Worm (Caenorhabditis elegans) whole organism, early embryonic: ENCODE results near the gene him-5.

ENCODE experiments used
- B0310.2 ChIP-seq: sonication (generic microtip); optimal IDR thresholded peaks from 2 replicates; lab custom pipeline; 2016; ENCODE audit warnings: mild to moderate bottlenecking, missing genetic modification characterization, missing compliant biosample characterization
- F13C5.2 ChIP-seq: sonication (generic microtip); optimal IDR thresholded peaks from 2 replicates; lab custom pipeline; 2017; ENCODE audit warnings: mild to moderate bottlenecking, missing genetic modification characterization, inconsistent platforms, missing compliant biosample characterization
- aly-1 ChIP-seq: sonication (generic microtip); optimal IDR thresholded peaks from 2 replicates; lab custom pipeline; 2016; ENCODE audit warnings: missing genetic modification characterization, missing compliant biosample characterization
- ama-1 ChIP-seq: fragments of 150-350 bp; optimal IDR thresholded peaks from 2 replicates; lab custom pipeline; 2014
- ceh-13 ChIP-seq: fragments of 200-800 bp; sonication (Bioruptor generic); optimal IDR thresholded peaks from 2 replicates; lab custom pipeline; 2018; ENCODE audit warnings: mild to moderate bottlenecking, missing genetic modification characterization, missing compliant biosample characterization
- ceh-36 ChIP-seq: sonication (generic microtip); optimal IDR thresholded peaks from 2 replicates; lab custom pipeline; 2016; ENCODE audit warnings: missing genetic modification characterization, inconsistent platforms, missing compliant biosample characterization
- ets-7 ChIP-seq: sonication (generic microtip); optimal IDR thresholded peaks from 2 replicates; lab custom pipeline; 2016; ENCODE audit warnings: missing genotype, missing genetic modification characterization, missing compliant biosample characterization
- flt-1 ChIP-seq: fragments of 200-800 bp; sonication (Bioruptor generic); IDR thresholded peaks from 2 replicates; pipeline ENCODE4 v1.3.6; 2022; ENCODE audit warnings: missing genetic modification characterization, missing compliant biosample characterization
- hmbx-1 ChIP-seq: sonication (generic microtip); optimal IDR thresholded peaks from 2 replicates; lab custom pipeline; 2016; ENCODE audit warnings: mild to moderate bottlenecking, missing genetic modification characterization, missing compliant biosample characterization
- hmg-4 ChIP-seq: fragments of 200-800 bp; sonication (Bioruptor generic); optimal IDR thresholded peaks from 2 replicates; lab custom pipeline; 2018; ENCODE audit warnings: mild to moderate bottlenecking, missing genetic modification characterization, missing compliant biosample characterization
- hnd-1 ChIP-seq: sonication (generic microtip); optimal IDR thresholded peaks from 2 replicates; lab custom pipeline; 2016; ENCODE audit warnings: missing genetic modification characterization, missing compliant biosample characterization
- pes-1 ChIP-seq: fragments of 200-800 bp; sonication (Bioruptor generic); IDR thresholded peaks from 2 replicates; pipeline ENCODE4 v1.3.6; 2022; ENCODE audit warnings: missing genetic modification reagents, missing genetic modification characterization, missing compliant biosample characterization
- scrt-1 ChIP-seq: fragments of 200-800 bp; sonication (Bioruptor generic); IDR thresholded peaks from 2 replicates; pipeline ENCODE4 v1.3.6; 2022; ENCODE audit warnings: missing genetic modification characterization, missing compliant biosample characterization
- sea-1 ChIP-seq: fragments of 200-800 bp; sonication (Bioruptor generic); conservative IDR thresholded peaks from 2 replicates; pipeline ENCODE4 v1.3.6; 2022; ENCODE audit warnings: missing genetic modification characterization, missing compliant biosample characterization
- tbx-11 ChIP-seq: fragments of 200-800 bp; sonication (Bioruptor generic); IDR thresholded peaks from 2 replicates; pipeline ENCODE4 v1.3.6; 2022; ENCODE audit warnings: missing genetic modification characterization, missing compliant biosample characterization
- tbx-37 ChIP-seq: fragments of 200-800 bp; sonication (Bioruptor generic); conservative IDR thresholded peaks from 2 replicates; pipeline ENCODE4 v1.3.6; 2022; ENCODE audit warnings: missing genetic modification reagents, missing genetic modification characterization, missing compliant biosample characterization
- tra-4 ChIP-seq: sonication (generic microtip); optimal IDR thresholded peaks from 2 replicates; lab custom pipeline; 2017; ENCODE audit warnings: missing genetic modification characterization, missing compliant biosample characterization

Gene him-5

DNA sequence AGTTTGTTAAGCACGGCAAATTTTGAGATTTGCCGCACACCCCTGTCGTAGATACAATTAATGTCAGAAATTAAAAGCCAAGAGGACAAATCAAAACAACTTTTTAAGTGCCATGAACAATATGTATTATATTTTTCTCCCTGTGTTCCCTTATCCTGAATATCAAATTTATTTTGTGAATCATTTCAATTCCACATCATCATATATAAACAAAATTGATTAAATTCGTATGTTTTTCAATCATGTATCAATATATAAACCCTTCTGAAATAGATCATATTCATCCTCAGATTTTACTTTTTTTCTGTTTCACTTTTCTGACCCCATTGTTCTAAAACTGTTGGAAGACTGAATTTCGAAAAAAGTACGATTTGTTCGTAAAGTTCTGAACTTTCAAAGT, 16.1 kb upstream of the him-5 start, which contains the start of gene D1086.11:
TSS of gene D1086.11 (plus strand) at position 301 of the 400 bp plus-strand sequence.
- TF ChIP-seq tbx-37 = no peak
- TF ChIP-seq ets-7 (tag; lab: Kevin White, UChicago) = no peak
- TF ChIP-seq pes-1 = no peak
- no peak for TF ChIP-seq F13C5.2 (tag; lab: Kevin White, UChicago)
- TF ChIP-seq ceh-36 (tag; lab: Kevin White, UChicago) = no peak
- TF ChIP-seq ceh-13 (GFP tag; lab: Kevin White, UChicago) = no peak
- TF ChIP-seq tra-4 (tag; lab: Kevin White, UChicago) = no peak
- TF ChIP-seq hmg-4 = no peak
- no peak for TF ChIP-seq hmbx-1
- no peak for TF ChIP-seq flt-1 (GFP tag; lab: Robert Waterston, UW)
- no peak for TF ChIP-seq ama-1 (lab: Kevin White, UChicago)
- no peak for TF ChIP-seq tbx-11
- TF ChIP-seq scrt-1 (GFP tag; lab: Robert Waterston, UW) = no peak
- no peak for TF ChIP-seq hnd-1 (tag; lab: Kevin White, UChicago)
- TF ChIP-seq aly-1 (tag; lab: Kevin White, UChicago) = no peak
- no peak for TF ChIP-seq sea-1 (GFP tag; lab: Robert Waterston, UW)
- no peak for TF ChIP-seq B0310.2 (tag; lab: Kevin White, UChicago)

DNA sequence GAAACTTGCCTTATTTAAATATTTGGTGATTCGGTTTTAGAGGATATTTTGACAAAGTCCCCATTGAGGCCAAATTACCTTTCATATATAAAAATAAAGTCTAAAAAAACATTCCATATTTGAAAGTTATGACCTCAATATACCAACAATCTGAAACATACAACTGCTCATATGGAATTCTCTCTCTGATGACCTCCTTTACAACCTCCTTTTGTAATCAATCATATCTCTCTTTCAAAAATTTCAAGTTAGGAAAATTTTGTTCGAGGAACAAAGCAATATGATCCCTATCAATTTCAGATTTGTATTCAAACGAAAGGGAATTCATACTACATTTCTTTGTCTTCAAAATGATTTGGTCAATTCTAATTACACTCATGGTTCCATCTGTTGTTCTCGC, 10.7 kb upstream of the him-5 start, which contains the start of gene D1086.6:
TSS of gene D1086.6 (plus strand) at position 301 of the 400 bp plus-strand sequence.
- TF ChIP-seq hmbx-1 = no peak
- TF ChIP-seq tra-4 (tag; lab: Kevin White, UChicago) = no peak
- no peak for TF ChIP-seq pes-1
- TF ChIP-seq hmg-4 = no peak
- no peak for TF ChIP-seq scrt-1 (GFP tag; lab: Robert Waterston, UW)
- no peak for TF ChIP-seq ceh-36 (tag; lab: Kevin White, UChicago)
- no peak for TF ChIP-seq B0310.2 (tag; lab: Kevin White, UChicago)
- no peak for TF ChIP-seq ama-1 (lab: Kevin White, UChicago)
- no peak for TF ChIP-seq flt-1 (GFP tag; lab: Robert Waterston, UW)
- TF ChIP-seq ceh-13 (GFP tag; lab: Kevin White, UChicago) = no peak
- no peak for TF ChIP-seq sea-1 (GFP tag; lab: Robert Waterston, UW)
- TF ChIP-seq hnd-1 (tag; lab: Kevin White, UChicago) = no peak

ce11 chrV:14082453-14082852, 7.8 kb upstream of the him-5 start, which contains the start of gene D1086.10:
Gene D1086.10 (plus strand): TSS chrV:14082753.
- TF ChIP-seq flt-1 (GFP tag; lab: Robert Waterston, UW) (no peak), pes-1 (no peak), hmbx-1 (no peak), tbx-37 (no peak), hnd-1 (tag; lab: Kevin White, UChicago) (no peak), ets-7 (tag; lab: Kevin White, UChicago) (no peak), B0310.2 (tag; lab: Kevin White, UChicago) (no peak), tbx-11 (no peak), aly-1 (tag; lab: Kevin White, UChicago) (no peak), F13C5.2 (tag; lab: Kevin White, UChicago) (no peak), scrt-1 (GFP tag; lab: Robert Waterston, UW) (no peak), sea-1 (GFP tag; lab: Robert Waterston, UW) (no peak), ceh-13 (GFP tag; lab: Kevin White, UChicago) (no peak), ama-1 (lab: Kevin White, UChicago) (no peak)

DNA sequence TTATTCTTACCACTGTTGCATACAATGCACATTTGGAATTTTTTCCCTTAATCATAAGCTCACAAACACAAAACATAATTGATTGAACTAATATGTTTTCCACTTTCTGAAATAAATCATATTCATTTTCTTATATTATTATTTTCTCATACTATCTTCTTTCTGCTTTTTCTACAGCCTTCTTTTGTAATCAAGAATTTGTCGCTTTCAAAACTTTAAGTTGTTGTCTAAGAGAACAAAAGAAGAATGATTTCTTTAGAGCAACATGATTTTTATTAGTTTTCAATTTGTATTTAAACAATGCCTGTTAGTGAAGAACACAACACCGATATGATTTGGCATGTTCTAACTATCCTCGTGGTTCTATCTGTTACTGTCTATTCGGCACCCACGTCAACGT, 6.3 kb upstream of the him-5 start, which contains the start of gene D1086.7:
TSS of gene D1086.7 (plus strand) at position 301 of the 400 bp plus-strand sequence.
- TF ChIP-seq pes-1 (no peak), hmg-4 (no peak), ceh-36 (tag; lab: Kevin White, UChicago) (no peak), sea-1 (GFP tag; lab: Robert Waterston, UW) (no peak), tbx-11 (no peak), aly-1 (tag; lab: Kevin White, UChicago) (no peak), ama-1 (lab: Kevin White, UChicago) (no peak), F13C5.2 (tag; lab: Kevin White, UChicago) (no peak), ets-7 (tag; lab: Kevin White, UChicago) (no peak), hnd-1 (tag; lab: Kevin White, UChicago) (no peak), tra-4 (tag; lab: Kevin White, UChicago) (no peak), hmbx-1 (no peak), flt-1 (GFP tag; lab: Robert Waterston, UW) (no peak), ceh-13 (GFP tag; lab: Kevin White, UChicago) (no peak), scrt-1 (GFP tag; lab: Robert Waterston, UW) (no peak), tbx-37 (no peak), B0310.2 (tag; lab: Kevin White, UChicago) (no peak)

ce11 chrV:14085589-14085988, 4.6 kb upstream of the him-5 start, which contains the start of gene D1086.18:
Gene D1086.18 (plus strand): TSS chrV:14085889.
- no peak for TF ChIP-seq sea-1 (GFP tag; lab: Robert Waterston, UW)
- TF ChIP-seq pes-1 = no peak
- TF ChIP-seq F13C5.2 (tag; lab: Kevin White, UChicago) = no peak
- no peak for TF ChIP-seq ceh-13 (GFP tag; lab: Kevin White, UChicago)
- no peak for TF ChIP-seq ceh-36 (tag; lab: Kevin White, UChicago)
- TF ChIP-seq ama-1 (lab: Kevin White, UChicago) = no peak
- no peak for TF ChIP-seq hmbx-1
- no peak for TF ChIP-seq tra-4 (tag; lab: Kevin White, UChicago)
- TF ChIP-seq tbx-37 = no peak
- no peak for TF ChIP-seq flt-1 (GFP tag; lab: Robert Waterston, UW)
- TF ChIP-seq hmg-4 = no peak
- no peak for TF ChIP-seq B0310.2 (tag; lab: Kevin White, UChicago)
- no peak for TF ChIP-seq scrt-1 (GFP tag; lab: Robert Waterston, UW)
- TF ChIP-seq aly-1 (tag; lab: Kevin White, UChicago) = no peak
- TF ChIP-seq ets-7 (tag; lab: Kevin White, UChicago) = no peak
- no peak for TF ChIP-seq hnd-1 (tag; lab: Kevin White, UChicago)
- no peak for TF ChIP-seq tbx-11

DNA sequence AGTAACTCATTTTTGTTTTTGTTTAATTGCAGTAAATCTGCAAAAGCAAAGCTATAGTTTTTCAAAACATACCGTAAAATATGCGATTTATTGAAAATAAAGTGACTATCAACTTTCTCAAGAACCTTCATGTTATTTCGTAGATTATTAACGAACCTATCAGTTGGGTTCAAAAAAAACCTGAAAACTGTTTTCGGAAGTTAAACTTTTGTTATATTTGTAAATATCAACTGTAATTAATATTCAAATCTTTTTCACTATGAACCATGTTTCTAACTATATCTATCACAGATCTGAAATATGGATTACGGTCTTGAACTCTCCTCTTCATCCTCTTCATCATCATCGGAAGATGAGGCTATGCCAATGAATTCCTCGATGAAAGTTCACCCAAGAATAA, 2.2 kb upstream of the him-5 start, which contains the start of gene D1086.19:
TSS of gene D1086.19 (plus strand) at position 301 of the 400 bp plus-strand sequence.
- TF ChIP-seq ets-7 (tag; lab: Kevin White, UChicago) = no peak
- no peak for TF ChIP-seq aly-1 (tag; lab: Kevin White, UChicago)
- no peak for TF ChIP-seq B0310.2 (tag; lab: Kevin White, UChicago)
- TF ChIP-seq ama-1 (lab: Kevin White, UChicago) = no peak
- no peak for TF ChIP-seq ceh-36 (tag; lab: Kevin White, UChicago)
- TF ChIP-seq hmg-4 = no peak
- TF ChIP-seq flt-1 (GFP tag; lab: Robert Waterston, UW) = no peak
- TF ChIP-seq tra-4 (tag; lab: Kevin White, UChicago) = no peak
- TF ChIP-seq tbx-11 = no peak
- no peak for TF ChIP-seq scrt-1 (GFP tag; lab: Robert Waterston, UW)
- TF ChIP-seq F13C5.2 (tag; lab: Kevin White, UChicago) = no peak
- TF ChIP-seq ceh-13 (GFP tag; lab: Kevin White, UChicago) = no peak
- no peak for TF ChIP-seq hmbx-1
- no peak for TF ChIP-seq tbx-37
- no peak for TF ChIP-seq sea-1 (GFP tag; lab: Robert Waterston, UW)
- TF ChIP-seq hnd-1 (tag; lab: Kevin White, UChicago) = no peak
- TF ChIP-seq pes-1 = no peak
